Worm (Caenorhabditis elegans) whole organism, L1 larva: Measurements from ENCODE around the gene R10E4.9.
A peak's percentile ranks its signal among the peaks of the same experiment; 100 is the strongest.

ENCODE experiments used
- C34B4.2 ChIP-seq: sonication (generic microtip); optimal IDR thresholded peaks from 2 replicates; lab custom pipeline; 2017; ENCODE audit warnings: mild to moderate bottlenecking, missing genetic modification characterization, missing compliant biosample characterization
- aha-1 ChIP-seq: fragments of 150-350 bp; optimal IDR thresholded peaks from 2 replicates; lab custom pipeline; 2014; ENCODE audit warnings: missing biosample characterization, missing genetic modification characterization
- alr-1 ChIP-seq: fragments of 200-800 bp; sonication (Bioruptor generic); optimal IDR thresholded peaks from 2 replicates; lab custom pipeline; 2018; ENCODE audit warnings: borderline replicate concordance, mild to moderate bottlenecking, missing genetic modification characterization, missing compliant biosample characterization
- aly-2 ChIP-seq: fragments of 150-350 bp; optimal IDR thresholded peaks from 2 replicates; lab custom pipeline; 2014; ENCODE audit warnings: missing biosample characterization, missing genetic modification characterization
- blmp-1 ChIP-seq: fragments of 150-350 bp; optimal IDR thresholded peaks from 2 replicates; lab custom pipeline; 2014; ENCODE audit warnings: missing biosample characterization, missing genetic modification characterization
- ceh-8 ChIP-seq: fragments of 200-800 bp; sonication (Bioruptor generic); optimal IDR thresholded peaks from 2 replicates; lab custom pipeline; 2018; ENCODE audit warnings: mild to moderate bottlenecking, missing genetic modification characterization, moderate library complexity, missing compliant biosample characterization
- ceh-90 ChIP-seq: sonication (generic microtip); optimal IDR thresholded peaks from 2 replicates; lab custom pipeline; 2016; ENCODE audit warnings: missing genetic modification characterization, missing compliant biosample characterization
- dpl-1 ChIP-seq, 3 experiments: fragments of 150-350 bp in 2 of 3; sonication (generic microtip) in 1 of 3; optimal IDR thresholded peaks; 2 replicates each; lab custom pipeline; 2014 to 2017; ENCODE audit warnings: missing biosample characterization in 3 of 3, missing genetic modification characterization in 3 of 3, missing genetic modification reagents in 3 of 3
- efl-1 ChIP-seq, 4 experiments: fragments of 150-350 bp; optimal IDR thresholded peaks in 3 of 4; peaks in 1 of 4; 1 replicate in 1 of 4; 2 replicates in 3 of 4; lab custom pipeline; 2014; ENCODE audit warnings: missing biosample characterization in 2 of 4, missing genetic modification characterization in 2 of 4, missing genetic modification reagents in 2 of 4
- efl-3 ChIP-seq: fragments of 200-800 bp; sonication (Bioruptor generic); optimal IDR thresholded peaks from 2 replicates; lab custom pipeline; 2018; ENCODE audit warnings: mild to moderate bottlenecking, missing genetic modification characterization, missing compliant biosample characterization
- egl-13 ChIP-seq: sonication (generic microtip); optimal IDR thresholded peaks from 2 replicates; lab custom pipeline; 2016; ENCODE audit warnings: missing genotype, missing genetic modification reagents, missing genetic modification characterization, missing compliant biosample characterization
- egl-27 ChIP-seq, 2 experiments: fragments of 150-350 bp in 1 of 2; sonication (generic microtip); optimal IDR thresholded peaks; 3 replicates each; lab custom pipeline; 2017 to 2018; ENCODE audit warnings: missing biosample characterization in 2 of 2, missing genetic modification characterization in 2 of 2, missing genetic modification reagents in 2 of 2
- elt-3 ChIP-seq, 6 experiments: fragments of 150-350 bp in 1 of 6; sonication (generic microtip); optimal IDR thresholded peaks; 2 replicates each; lab custom pipeline; 2017 to 2018; ENCODE audit warnings: missing biosample characterization in 6 of 6, missing genetic modification characterization in 6 of 6, inconsistent platforms in 1 of 6
- ets-5 ChIP-seq: fragments of 200-800 bp; sonication (Bioruptor generic); IDR thresholded peaks from 2 replicates; pipeline ENCODE4 v1.3.6; 2022; ENCODE audit warnings: missing genetic modification characterization, missing compliant biosample characterization
- fkh-10 ChIP-seq: sonication (generic microtip); optimal IDR thresholded peaks from 2 replicates; lab custom pipeline; 2017; ENCODE audit warnings: missing biosample characterization, missing genetic modification reagents, missing genetic modification characterization
- fos-1 ChIP-seq: fragments of 150-350 bp; optimal IDR thresholded peaks from 2 replicates; lab custom pipeline; 2014; ENCODE audit warnings: missing biosample characterization, missing genetic modification characterization
- grh-1 ChIP-seq: fragments of 200-800 bp; sonication (Bioruptor generic); IDR thresholded peaks from 2 replicates; pipeline ENCODE4 v1.3.6; 2022; ENCODE audit warnings: missing genetic modification reagents, missing genetic modification characterization, missing compliant biosample characterization
- hlh-17 ChIP-seq: fragments of 200-800 bp; sonication (Bioruptor generic); optimal IDR thresholded peaks from 2 replicates; lab custom pipeline; 2018; ENCODE audit warnings: missing genetic modification characterization, mild to moderate bottlenecking, missing compliant biosample characterization, moderate library complexity, borderline replicate concordance
- hpl-2 ChIP-seq: fragments of 150-350 bp; optimal IDR thresholded peaks from 2 replicates; lab custom pipeline; 2014; ENCODE audit warnings: missing biosample characterization, missing genetic modification reagents, missing genetic modification characterization
- lin-14 ChIP-seq: fragments of 200-800 bp; sonication (Bioruptor generic); optimal IDR thresholded peaks from 2 replicates; lab custom pipeline; 2018; ENCODE audit warnings: mild to moderate bottlenecking, missing genetic modification characterization, moderate library complexity, missing compliant biosample characterization
- lin-15B ChIP-seq: fragments of 150-350 bp; sonication (generic microtip); optimal IDR thresholded peaks from 3 replicates; lab custom pipeline; 2014; ENCODE audit warnings: missing biosample characterization, missing genetic modification characterization
- lin-39 ChIP-seq: fragments of 150-350 bp; optimal IDR thresholded peaks from 2 replicates; lab custom pipeline; 2014; ENCODE audit warnings: missing biosample characterization, missing genetic modification reagents, missing genetic modification characterization
- lsy-2 ChIP-seq, 2 experiments: fragments of 150-350 bp; optimal IDR thresholded peaks; 2 replicates each; lab custom pipeline; 2014; ENCODE audit warnings: missing biosample characterization in 2 of 2, missing genetic modification characterization in 2 of 2
- mep-1 ChIP-seq: fragments of 150-350 bp; optimal IDR thresholded peaks from 2 replicates; lab custom pipeline; 2014; ENCODE audit warnings: missing biosample characterization, missing genetic modification characterization
- nhr-11 ChIP-seq: fragments of 150-350 bp; optimal IDR thresholded peaks from 2 replicates; lab custom pipeline; 2014; ENCODE audit warnings: missing biosample characterization, missing genetic modification characterization
- nhr-19 ChIP-seq: fragments of 200-800 bp; sonication (Bioruptor generic); conservative IDR thresholded peaks from 2 replicates; pipeline ENCODE4 v1.3.6; 2022; ENCODE audit warnings: missing genetic modification characterization, missing compliant biosample characterization
- nhr-20 ChIP-seq: sonication (generic microtip); optimal IDR thresholded peaks from 2 replicates; lab custom pipeline; 2016; ENCODE audit warnings: mild to moderate bottlenecking, missing genetic modification characterization, missing compliant biosample characterization
- nhr-28 ChIP-seq: fragments of 150-350 bp; optimal IDR thresholded peaks from 2 replicates; lab custom pipeline; 2014; ENCODE audit warnings: missing biosample characterization, missing genetic modification characterization
- nhr-84 ChIP-seq: sonication (generic microtip); optimal IDR thresholded peaks from 2 replicates; lab custom pipeline; 2017; ENCODE audit warnings: missing biosample characterization, missing genetic modification characterization
- nhr-85 ChIP-seq: sonication (generic microtip); peaks from one replicate; lab custom pipeline; 2016; ENCODE audit warnings: missing genetic modification characterization, inconsistent platforms, missing compliant biosample characterization
- pag-3 ChIP-seq: sonication (generic microtip); optimal IDR thresholded peaks from 2 replicates; lab custom pipeline; 2017; ENCODE audit warnings: missing genetic modification characterization, mild to moderate bottlenecking, missing compliant biosample characterization, antibody characterized with exemption, borderline replicate concordance; ENCODE audit not compliant: insufficient read depth
- rnt-1 ChIP-seq: sonication (generic microtip); optimal IDR thresholded peaks from 2 replicates; lab custom pipeline; 2016; ENCODE audit warnings: mild to moderate bottlenecking, missing genetic modification characterization, moderate library complexity, missing compliant biosample characterization
- snpc-4 ChIP-seq: fragments of 150-350 bp; optimal IDR thresholded peaks from 2 replicates; lab custom pipeline; 2014; ENCODE audit warnings: missing biosample characterization, missing genetic modification characterization
- sox-4 ChIP-seq: sonication (generic microtip); optimal IDR thresholded peaks from 2 replicates; lab custom pipeline; 2016; ENCODE audit warnings: missing genetic modification characterization, missing compliant biosample characterization
- sptf-1 ChIP-seq: fragments of 150-350 bp; optimal IDR thresholded peaks from 2 replicates; lab custom pipeline; 2014; ENCODE audit warnings: missing biosample characterization, missing genetic modification characterization
- xbp-1 ChIP-seq: sonication (generic microtip); optimal IDR thresholded peaks from 2 replicates; lab custom pipeline; 2016; ENCODE audit warnings: missing genetic modification characterization, missing compliant biosample characterization
- zag-1 ChIP-seq: fragments of 150-350 bp; optimal IDR thresholded peaks from 2 replicates; lab custom pipeline; 2014; ENCODE audit warnings: missing biosample characterization, missing genetic modification characterization
- ztf-11 ChIP-seq, 2 experiments: sonication (generic microtip); optimal IDR thresholded peaks; 2 replicates each; lab custom pipeline; 2016 to 2017; ENCODE audit warnings: missing genetic modification characterization in 2 of 2, missing biosample characterization in 1 of 2, missing compliant biosample characterization in 1 of 2
- ztf-4 ChIP-seq: fragments of 150-350 bp; optimal IDR thresholded peaks from 2 replicates; lab custom pipeline; 2014; ENCODE audit warnings: missing biosample characterization, missing genetic modification characterization

The R10E4.9 gene

ce11 chrIII:4313061-4313962 lies 11.1 kb upstream of the R10E4.9 start, which contains the start of the genes evl-14 and dcn-1 (continued):
- TF ChIP-seq snpc-4 (tag; lab: Kevin White, UChicago): peak; percentile 11
- no peak for TF ChIP-seq hlh-17 (GFP tag; lab: Kevin White, UChicago)
- TF ChIP-seq nhr-11 (tag; lab: Kevin White, UChicago): no peak
- no peak for TF ChIP-seq egl-27 (tag; optimal IDR thresholded peaks at IDR 0.05; lab: Kevin White, UChicago)
- TF ChIP-seq lin-15B (tag; lab: Kevin White, UChicago): peak; percentile 65
- TF ChIP-seq egl-13 (tag; lab: Kevin White, UChicago): peak; percentile 29
- peak in 1 of 6 experiments; percentile 84 for TF ChIP-seq elt-3 (tag; optimal IDR thresholded peaks at IDR 0.05; lab: Kevin White, UChicago)
- TF ChIP-seq ceh-90 (tag; lab: Kevin White, UChicago): no peak
- no peak for TF ChIP-seq zag-1 (tag; lab: Kevin White, UChicago)
- TF ChIP-seq nhr-19 (GFP tag; lab: Robert Waterston, UW): no peak; the same call in none of the 2 replicates
- peak; percentile 71 to 76 (median 73) for TF ChIP-seq dpl-1 (GFP tag; optimal IDR thresholded peaks at IDR 0.05; lab: Kevin White, UChicago)
- TF ChIP-seq ztf-4: no peak
- no peak for TF ChIP-seq pag-3 (tag; lab: Kevin White, UChicago)
- no peak for TF ChIP-seq efl-3 (GFP tag; lab: Kevin White, UChicago)
- TF ChIP-seq hpl-2: peak; percentile 6
- no peak for TF ChIP-seq ets-5 (GFP tag; lab: Robert Waterston, UW)
- TF ChIP-seq fos-1 (tag; lab: Kevin White, UChicago): no peak
- no peak for TF ChIP-seq alr-1 (tag; lab: Kevin White, UChicago)
- TF ChIP-seq nhr-84 (tag; lab: Kevin White, UChicago): no peak
- no peak for TF ChIP-seq ztf-11 (tag; optimal IDR thresholded peaks at IDR 0.05; lab: Kevin White, UChicago)
- TF ChIP-seq nhr-85 (tag; lab: Kevin White, UChicago): peak; percentile 36
- no peak for TF ChIP-seq lin-39 (tag; lab: Kevin White, UChicago)
- no peak for TF ChIP-seq fkh-10
- TF ChIP-seq lsy-2 (tag; optimal IDR thresholded peaks at IDR 0.05; lab: Kevin White, UChicago): peak; percentile 81 to 90
- TF ChIP-seq mep-1 (tag; lab: Kevin White, UChicago): peak; percentile 86
- no peak for TF ChIP-seq lin-14 (GFP tag; lab: Kevin White, UChicago)
- TF ChIP-seq nhr-28 (tag; lab: Kevin White, UChicago): no peak
- TF ChIP-seq aha-1 (tag; lab: Kevin White, UChicago): no peak
- no peak for TF ChIP-seq sptf-1
- peak; percentile 15 for TF ChIP-seq aly-2 (tag; lab: Kevin White, UChicago)
- TF ChIP-seq grh-1 (GFP tag; lab: Robert Waterston, UW): no peak
- no peak for TF ChIP-seq C34B4.2
- peak; percentile 82 for TF ChIP-seq xbp-1 (tag; lab: Kevin White, UChicago)
- TF ChIP-seq, all 84 proteins: peak for 35

DNA sequence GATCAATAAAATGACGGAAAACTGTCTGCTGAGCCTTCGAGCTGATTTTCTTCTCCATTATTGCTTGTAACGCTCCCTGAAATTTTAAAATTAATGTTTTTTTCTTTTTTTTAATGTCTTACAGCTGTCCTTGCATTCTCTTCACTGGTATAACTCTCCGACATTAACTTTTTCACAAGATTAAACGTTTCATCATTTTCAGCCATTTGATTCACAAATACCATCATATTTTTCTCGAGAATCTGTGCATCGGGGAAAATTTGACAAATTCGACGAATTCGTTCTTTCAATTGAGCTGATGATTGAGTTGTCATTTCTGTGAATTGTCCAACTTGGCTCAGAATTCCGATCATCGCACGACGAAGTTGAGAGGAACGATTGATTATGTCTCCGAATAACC lies 7.1 kb upstream of the R10E4.9 start:
- TF ChIP-seq sox-4 (tag; lab: Kevin White, UChicago) (no peak), rnt-1 (no peak), ceh-8 (no peak), blmp-1 (tag; lab: Kevin White, UChicago) (no peak)

DNA sequence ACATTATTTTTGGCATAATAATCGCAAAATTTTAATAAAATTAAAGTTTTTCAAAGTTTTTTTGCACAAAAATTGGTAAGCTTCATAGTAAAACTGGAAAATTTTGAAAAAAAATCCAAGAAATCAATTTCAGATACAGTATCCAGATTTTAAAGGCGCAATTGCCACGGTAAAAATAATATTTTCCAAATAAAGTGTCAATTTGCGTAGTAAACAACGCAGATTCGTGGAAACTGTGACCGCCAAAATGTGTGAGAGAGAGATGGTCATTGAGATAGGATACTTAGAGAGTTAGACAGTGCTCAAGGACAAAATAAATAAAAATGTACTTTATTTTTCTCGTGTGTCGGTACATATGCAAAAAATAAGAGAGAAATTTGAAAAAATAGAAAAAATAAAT lies 587 bp upstream of the R10E4.9 start:
- no peak for TF ChIP-seq aly-2 (tag; lab: Kevin White, UChicago)
- TF ChIP-seq efl-1 (optimal IDR thresholded peaks at IDR 0.05; lab: Kevin White, UChicago): no peak
- peak in 1 of 2 experiments; percentile 88 for TF ChIP-seq efl-1 (GFP tag; optimal IDR thresholded peaks at IDR 0.05 in 1 of 2; lab: Kevin White, UChicago)
- no peak for TF ChIP-seq grh-1 (GFP tag; lab: Robert Waterston, UW)
- TF ChIP-seq nhr-20 (tag; lab: Kevin White, UChicago): peak; percentile 4
- peak; percentile 73 for TF ChIP-seq nhr-85 (tag; lab: Kevin White, UChicago)
- TF ChIP-seq mep-1 (tag; lab: Kevin White, UChicago): peak; percentile 52
- TF ChIP-seq, all 84 proteins: peak for 4
